Fruit fly (Drosophila melanogaster): ENCODE measurements around the gene ghi.
A peak's percentile ranks its signal among the peaks of the same experiment; 100 is the strongest.

Gene ghi

DNA sequence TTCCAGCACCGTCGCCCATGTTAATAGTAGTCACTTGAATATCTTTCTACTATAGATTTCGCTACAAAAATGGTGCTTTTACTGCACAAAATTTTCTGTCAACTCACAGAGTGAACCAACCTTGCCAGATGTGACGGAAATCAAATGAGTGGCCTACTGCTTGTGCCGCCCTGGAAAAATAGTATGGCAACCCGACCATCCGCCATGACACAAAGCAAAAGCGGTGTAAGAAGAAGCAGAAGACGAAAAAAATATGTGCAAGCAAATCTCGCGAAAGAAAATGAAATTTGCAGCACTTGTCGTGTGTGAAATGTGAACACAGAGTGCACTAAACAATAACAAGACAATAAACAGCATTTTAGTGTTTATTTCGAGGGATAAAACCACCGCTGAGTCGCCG is 25.2 kb downstream of the ghi start, which contains the start of the genes Uch-L5 and Jarid2 (continued):
- no peak for TF ChIP-seq dsf (GFP tag; optimal IDR thresholded peaks at IDR 0.05; ENCODE audit: borderline replicate concordance)
- TF ChIP-seq h (GFP tag; optimal IDR thresholded peaks at IDR 0.05) = peak; percentile 66
- peak; percentile 70 for TF ChIP-seq psq (GFP tag; optimal IDR thresholded peaks at IDR 0.05)
- no peak for TF ChIP-seq CG32264 (GFP tag; optimal IDR thresholded peaks at IDR 0.05)
- TF ChIP-seq sv (GFP tag; optimal IDR thresholded peaks at IDR 0.05) = no peak
- no peak for TF ChIP-seq tai (GFP tag; optimal IDR thresholded peaks at IDR 0.05)
- no peak for TF ChIP-seq brk (GFP tag; optimal IDR thresholded peaks at IDR 0.05)

DNA sequence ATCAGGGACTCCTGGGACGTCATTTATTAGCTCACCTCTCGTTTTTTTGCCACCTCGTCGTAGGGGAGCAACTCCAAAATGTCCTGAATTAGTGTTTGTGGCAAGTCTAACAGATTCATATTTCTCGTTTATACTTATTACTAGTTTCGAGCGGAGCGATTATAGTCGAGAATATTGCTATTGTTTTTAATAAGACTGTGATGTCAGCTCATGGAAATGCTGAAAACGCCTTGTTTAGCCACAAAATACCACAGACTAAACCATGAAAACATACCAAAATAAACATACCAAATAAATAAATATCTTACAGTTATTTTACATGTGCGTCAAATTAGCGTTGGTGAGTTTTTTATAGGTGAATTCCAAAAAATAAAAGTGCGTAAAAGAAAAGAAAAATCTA is 35.9 kb downstream of the ghi start, which contains the start of gene pall:
pall (minus strand) TSS at position 205 of the 400 bp plus-strand sequence.
- no peak for TF ChIP-seq tai (GFP tag; optimal IDR thresholded peaks at IDR 0.05)
- no peak for TF ChIP-seq Rel (GFP tag; optimal IDR thresholded peaks at IDR 0.05)
- peak; percentile 40 for TF ChIP-seq Rel (tag; optimal IDR thresholded peaks at IDR 0.05)
- TF ChIP-seq Myc (optimal IDR thresholded peaks at IDR 0.05) = peak; percentile 48
- TF ChIP-seq Dfd (GFP tag; optimal IDR thresholded peaks at IDR 0.05) = no peak

DNA sequence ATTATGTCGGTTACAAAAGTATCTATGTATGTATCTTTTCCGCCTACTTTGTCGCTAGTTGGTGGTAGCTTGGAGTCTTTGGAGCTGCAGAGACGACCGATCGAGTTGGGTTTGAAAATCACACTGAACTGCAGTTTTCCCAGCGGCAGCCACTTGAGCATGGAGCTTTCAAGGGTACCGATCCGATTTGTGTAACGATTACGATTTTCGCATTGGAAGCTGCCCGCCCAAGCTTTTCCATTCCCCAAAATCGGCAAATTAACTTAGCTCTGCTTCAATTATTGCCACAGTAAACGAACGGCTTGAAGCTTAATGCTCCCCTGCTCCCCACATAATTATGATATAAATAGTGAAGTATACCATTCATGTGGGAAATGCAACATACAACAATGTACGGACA is 37.5 kb downstream of the ghi start, which contains the start of gene CG32036:
CG32036 (minus strand) TSS at position 101 of the 400 bp plus-strand sequence.
- TF ChIP-seq Jra (GFP tag; optimal IDR thresholded peaks at IDR 0.05) = no peak
- no peak for TF ChIP-seq dsf (GFP tag; optimal IDR thresholded peaks at IDR 0.05; ENCODE audit: borderline replicate concordance)
- TF ChIP-seq Sp1 (GFP tag; optimal IDR thresholded peaks at IDR 0.05) = no peak
- no peak for TF ChIP-seq Mio (GFP tag; optimal IDR thresholded peaks at IDR 0.05)
- no peak for TF ChIP-seq Myc (optimal IDR thresholded peaks at IDR 0.05)
- no peak for TF ChIP-seq Dif (GFP tag; optimal IDR thresholded peaks at IDR 0.05; ENCODE audit: partially characterized antibody)
- TF ChIP-seq Vsx2 (GFP tag; optimal IDR thresholded peaks at IDR 0.05; ENCODE audit: partially characterized antibody) = no peak
- no peak for TF ChIP-seq lola (GFP tag; optimal IDR thresholded peaks at IDR 0.05)
- TF ChIP-seq tai (GFP tag; optimal IDR thresholded peaks at IDR 0.05) = no peak
- no peak for TF ChIP-seq ey (GFP tag; optimal IDR thresholded peaks at IDR 0.05)
- no peak for TF ChIP-seq h (GFP tag; optimal IDR thresholded peaks at IDR 0.05)
- no peak for TF ChIP-seq woc (GFP tag; optimal IDR thresholded peaks at IDR 0.05)
- TF ChIP-seq Abd-B (GFP tag; optimal IDR thresholded peaks at IDR 0.05) = no peak
- TF ChIP-seq dl (GFP tag; optimal IDR thresholded peaks at IDR 0.05; ENCODE audit: insufficient read depth in 1 of 2, partially characterized antibody in 2 of 2) = no peak
- no peak for TF ChIP-seq GATAd (GFP tag; optimal IDR thresholded peaks at IDR 0.05)
- TF ChIP-seq usp (GFP tag; optimal IDR thresholded peaks at IDR 0.05) = no peak
- TF ChIP-seq brk (GFP tag; optimal IDR thresholded peaks at IDR 0.05) = no peak
- TF ChIP-seq HLH106 (tag; optimal IDR thresholded peaks at IDR 0.05) = no peak
- no peak for TF ChIP-seq Dfd (GFP tag; optimal IDR thresholded peaks at IDR 0.05)
- no peak for TF ChIP-seq CG9705 (GFP tag; optimal IDR thresholded peaks at IDR 0.05)

DNA sequence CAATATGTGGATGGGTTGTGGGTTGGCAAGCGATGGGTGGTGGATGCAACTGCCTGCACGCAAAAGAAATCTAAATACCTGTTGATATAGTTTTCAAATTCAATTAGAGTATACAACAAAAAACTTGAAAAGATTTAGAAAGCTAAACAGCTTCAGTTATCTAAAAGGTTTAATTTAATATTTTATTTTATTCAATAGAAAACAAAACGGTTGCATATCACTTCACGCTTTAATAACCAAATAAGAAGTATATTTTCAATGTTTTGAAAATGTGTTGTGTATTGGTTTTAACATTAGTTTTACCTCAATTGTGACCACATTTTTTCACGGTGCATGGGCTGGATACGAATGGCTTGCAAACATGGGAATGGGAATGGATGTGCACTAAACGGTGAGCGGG is 38.0 kb downstream of the ghi start:
- TF ChIP-seq brk (GFP tag; optimal IDR thresholded peaks at IDR 0.05) (no peak), GATAd (GFP tag; optimal IDR thresholded peaks at IDR 0.05) (no peak), Rel (GFP tag; optimal IDR thresholded peaks at IDR 0.05) (no peak), Rel (tag; optimal IDR thresholded peaks at IDR 0.05) (no peak), Hnf4 (GFP tag; optimal IDR thresholded peaks at IDR 0.05) (no peak), fru (GFP tag; optimal IDR thresholded peaks at IDR 0.05) (no peak), Jra (GFP tag; optimal IDR thresholded peaks at IDR 0.05) (no peak), rgr (GFP tag; optimal IDR thresholded peaks at IDR 0.05) (no peak), dsf (GFP tag; optimal IDR thresholded peaks at IDR 0.05; ENCODE audit: borderline replicate concordance) (no peak), CG9705 (GFP tag; optimal IDR thresholded peaks at IDR 0.05) (no peak), Abd-B (GFP tag; optimal IDR thresholded peaks at IDR 0.05) (no peak), Dfd (GFP tag; optimal IDR thresholded peaks at IDR 0.05) (no peak), woc (GFP tag; optimal IDR thresholded peaks at IDR 0.05) (no peak)

DNA sequence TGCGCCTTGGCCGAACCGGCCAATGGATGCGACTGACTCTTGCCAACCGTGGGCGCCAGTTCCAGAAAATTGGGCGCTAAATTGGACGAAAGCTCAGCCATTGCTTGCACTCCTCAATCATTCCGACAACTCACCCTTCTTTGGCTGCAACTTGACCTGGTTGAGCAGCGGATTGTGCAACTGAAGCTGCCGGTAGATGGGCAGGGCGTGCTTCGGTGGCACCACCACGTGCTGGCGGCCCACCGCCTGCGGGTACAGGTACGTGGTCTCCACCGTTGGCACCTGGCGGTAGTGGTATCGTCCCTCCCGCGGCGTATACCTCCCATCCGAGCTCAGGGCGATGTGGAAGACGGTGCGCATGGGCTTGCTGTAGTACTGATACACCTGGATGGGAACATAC is 38.8 kb downstream of the ghi start:
- TF ChIP-seq Hnf4 (GFP tag; optimal IDR thresholded peaks at IDR 0.05) (no peak), Sp1 (GFP tag; optimal IDR thresholded peaks at IDR 0.05) (no peak), lola (GFP tag; optimal IDR thresholded peaks at IDR 0.05) (no peak), br (GFP tag; optimal IDR thresholded peaks at IDR 0.05) (no peak), fru (GFP tag; optimal IDR thresholded peaks at IDR 0.05) (no peak), HLH106 (tag; optimal IDR thresholded peaks at IDR 0.05) (no peak), Myc (optimal IDR thresholded peaks at IDR 0.05) (no peak), Jra (GFP tag; optimal IDR thresholded peaks at IDR 0.05) (no peak)

DNA sequence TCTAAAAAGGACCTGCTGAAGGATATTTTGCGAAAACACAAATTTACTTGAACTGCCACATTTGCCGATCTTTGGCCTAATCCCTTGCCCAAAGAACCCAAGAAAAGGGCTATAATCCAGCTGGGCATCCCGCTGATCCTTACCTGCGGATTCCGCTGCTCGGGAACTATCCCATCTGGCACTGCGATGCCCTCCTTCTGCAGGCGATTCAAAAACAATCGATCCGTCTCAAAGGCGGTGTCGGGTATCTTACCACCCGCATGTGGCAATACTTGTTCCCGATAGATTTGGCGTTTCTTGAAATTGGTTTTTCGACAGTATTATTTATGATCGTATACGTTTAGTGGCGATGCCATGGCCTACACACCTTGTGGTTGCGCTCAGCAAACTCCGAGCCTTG is 39.7 kb downstream of the ghi start:
- TF ChIP-seq jim (GFP tag; optimal IDR thresholded peaks at IDR 0.05) (no peak), rgr (GFP tag; optimal IDR thresholded peaks at IDR 0.05) (no peak), lola (GFP tag; optimal IDR thresholded peaks at IDR 0.05) (no peak), dmrt93B (GFP tag; optimal IDR thresholded peaks at IDR 0.05) (no peak), sage (GFP tag; optimal IDR thresholded peaks at IDR 0.05) (no peak), h (GFP tag; optimal IDR thresholded peaks at IDR 0.05) (no peak)

Measured in whole organism, wandering third instar larva.